Worm (Caenorhabditis elegans): ENCODE results near the gene clec-225.
"Not testable (repeated sequence)": the region's sequence is repeated elsewhere in the genome, so short reads cannot be mapped to it uniquely, and the experiment has no call there.

The clec-225 gene

DNA sequence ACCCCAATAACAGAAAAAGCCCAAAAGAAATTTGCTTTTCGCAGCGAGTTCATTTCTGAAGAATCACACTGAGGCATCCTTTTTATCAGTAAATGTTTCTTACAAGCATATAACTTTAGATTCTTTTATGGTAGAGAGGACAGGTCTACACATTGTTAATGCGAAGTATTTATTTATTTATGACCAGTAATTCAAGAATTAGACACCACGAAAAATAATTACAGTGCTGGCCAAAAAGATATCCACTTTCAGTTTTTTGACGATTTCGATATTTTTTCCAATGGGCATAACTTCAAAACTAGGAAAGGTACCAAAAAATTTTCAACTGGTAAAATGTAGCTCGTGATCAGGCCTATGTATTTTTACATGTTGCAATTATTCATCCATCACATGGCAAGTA, at the start of gene clec-225:
TSS of gene clec-225 (minus strand) at position 101 of the 400 bp plus-strand sequence.
- TF ChIP-seq nhr-77 (tag; optimal IDR thresholded peaks at IDR 0.05); aha-1 (tag); zag-1 (tag; optimal IDR thresholded peaks at IDR 0.05): not testable (repeated sequence)

DNA sequence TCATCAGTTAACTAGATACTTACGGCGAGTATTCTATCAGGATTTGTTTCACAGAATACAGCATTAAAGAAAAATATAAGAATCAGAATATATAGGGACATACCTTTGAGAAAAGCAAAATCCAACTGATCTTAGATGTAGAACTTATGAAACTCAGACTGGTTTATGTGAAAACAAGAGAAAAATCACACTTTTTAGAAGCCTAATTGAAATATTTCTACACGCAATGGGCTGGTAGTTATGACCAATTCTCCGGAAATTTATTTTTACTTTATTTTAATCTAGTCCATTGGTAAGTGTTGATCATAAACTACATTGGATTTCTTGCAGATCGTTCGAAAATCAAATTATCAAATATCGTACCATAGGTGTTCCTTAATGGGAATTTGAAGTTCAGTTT, 49.5 kb upstream of the clec-225 start, which contains the start of gene T09E8.4:
TSS of gene T09E8.4 (minus strand) at position 101 of the 400 bp plus-strand sequence.
- TF ChIP-seq lim-7 (GFP tag; IDR thresholded peaks at IDR 0.05): no peak
- TF ChIP-seq F44E2.7 (GFP tag; IDR thresholded peaks at IDR 0.05): no peak
- TF ChIP-seq ces-1 (GFP tag; optimal IDR thresholded peaks at IDR 0.05): no peak
- TF ChIP-seq mdl-1 (tag; optimal IDR thresholded peaks at IDR 0.05): no peak
- no peak for TF ChIP-seq ZK337.2 (GFP tag; IDR thresholded peaks at IDR 0.05)
- TF ChIP-seq R02D3.7 (tag; optimal IDR thresholded peaks at IDR 0.05): no peak
- TF ChIP-seq dmd-8 (GFP tag; IDR thresholded peaks at IDR 0.05): no peak
- TF ChIP-seq nhr-76 (tag; optimal IDR thresholded peaks at IDR 0.05): no peak
- TF ChIP-seq D1046.2 (GFP tag; IDR thresholded peaks at IDR 0.05): no peak
- no peak for TF ChIP-seq nhr-237 (tag; optimal IDR thresholded peaks at IDR 0.05)
- no peak for TF ChIP-seq lin-29 (GFP tag; IDR thresholded peaks at IDR 0.05)
- TF ChIP-seq F37D6.2 (tag; optimal IDR thresholded peaks at IDR 0.05): no peak
- TF ChIP-seq unc-130 (GFP tag; optimal IDR thresholded peaks at IDR 0.05): no peak
- TF ChIP-seq fos-1 (tag; optimal IDR thresholded peaks at IDR 0.05): no peak
- no peak for TF ChIP-seq ceh-32 (tag; optimal IDR thresholded peaks at IDR 0.05; ENCODE audit: poor library complexity)
- TF ChIP-seq sdz-12 (GFP tag; optimal IDR thresholded peaks at IDR 0.05): no peak
- no peak for TF ChIP-seq ztf-7 (tag; optimal IDR thresholded peaks at IDR 0.05)

DNA sequence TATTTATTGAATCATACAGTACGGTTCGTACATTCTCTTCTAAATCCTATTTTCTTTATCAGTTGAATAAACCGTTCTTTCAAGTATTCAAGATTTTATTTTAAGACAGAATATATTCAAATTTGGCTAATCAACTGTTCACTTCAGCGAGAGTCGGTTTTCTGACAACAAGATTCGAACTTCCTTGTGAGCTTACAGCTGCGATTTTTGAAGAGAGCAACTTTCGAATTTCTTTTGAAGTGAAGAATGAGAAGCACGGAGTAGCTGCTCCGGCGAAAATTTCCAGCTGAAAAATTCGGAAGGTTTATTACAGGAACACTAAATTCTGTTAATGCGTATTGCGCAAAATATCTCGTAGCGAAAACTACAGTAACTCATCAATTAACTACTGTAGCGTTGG, 46.8 kb upstream of the clec-225 start:
- TF ChIP-seq dmd-9 (GFP tag; IDR thresholded peaks at IDR 0.05): no peak
- TF ChIP-seq aha-1 (tag): peak; percentile 77

DNA sequence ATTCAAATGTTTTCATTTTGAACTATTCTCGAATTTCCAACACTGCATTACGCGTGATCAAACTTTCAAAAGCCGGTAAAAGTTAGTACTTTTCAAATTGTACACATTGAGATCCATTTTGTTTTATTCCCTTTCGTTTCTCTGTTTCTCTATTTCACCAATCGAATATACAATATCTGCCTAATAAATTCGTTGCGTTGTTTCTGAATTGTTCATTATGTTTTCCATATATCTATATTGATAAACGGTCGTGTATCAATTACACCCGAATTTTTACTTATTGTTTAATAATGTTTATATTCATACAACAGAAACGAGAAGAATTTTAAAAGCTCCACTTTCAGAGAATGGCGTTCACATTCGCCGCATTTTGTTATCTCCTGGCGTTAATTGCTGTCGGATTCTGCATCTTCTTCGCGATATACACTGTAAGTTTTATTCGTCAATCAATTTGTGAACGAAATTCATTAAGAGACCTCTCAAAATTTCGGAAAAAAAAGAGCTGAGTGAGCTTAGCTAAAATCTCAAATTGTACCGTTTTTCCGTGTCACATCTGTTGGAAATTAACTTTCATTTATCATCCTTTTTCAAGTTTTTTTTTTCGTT, 45.4 kb upstream of the clec-225 start, which contains the start of gene cni-1:
TSS of gene cni-1 (plus strand) at position 345 of the 606 bp plus-strand sequence.
- TF ChIP-seq spr-1 (tag; optimal IDR thresholded peaks at IDR 0.05) (no peak), unc-62 (GFP tag; optimal IDR thresholded peaks at IDR 0.05 in 1 of 2) (peak in 1 of 2 experiments; percentile 95), unc-62 (tag; optimal IDR thresholded peaks at IDR 0.05) (no peak), ama-1 (optimal IDR thresholded peaks at IDR 0.05) (peak; percentile 52)

DNA sequence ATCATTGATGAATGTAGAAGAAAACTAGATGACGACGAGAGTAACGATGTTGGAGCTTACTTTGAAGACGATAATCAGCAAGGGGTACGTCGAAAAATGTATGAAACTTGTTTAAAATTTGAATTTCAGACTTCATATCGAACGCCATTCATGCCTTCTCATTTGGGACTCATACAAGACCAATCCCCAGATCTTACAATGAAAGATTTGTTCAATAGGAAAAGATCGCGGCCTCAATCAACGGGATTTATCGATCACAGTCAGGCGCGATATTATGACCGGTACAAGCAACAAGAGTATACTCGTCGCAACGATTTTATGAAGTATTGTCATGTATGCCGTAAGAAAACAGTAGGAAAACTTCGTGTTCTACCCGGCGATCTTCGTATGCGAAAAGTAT, 42.1 kb upstream of the clec-225 start:
- TF ChIP-seq aha-1 (tag) (peak; percentile 17), attf-4 (tag; optimal IDR thresholded peaks at IDR 0.05) (no peak), unc-62 (GFP tag; optimal IDR thresholded peaks at IDR 0.05 in 1 of 2) (peak in 1 of 2 experiments; percentile 96), unc-62 (tag; optimal IDR thresholded peaks at IDR 0.05) (no peak)

DNA sequence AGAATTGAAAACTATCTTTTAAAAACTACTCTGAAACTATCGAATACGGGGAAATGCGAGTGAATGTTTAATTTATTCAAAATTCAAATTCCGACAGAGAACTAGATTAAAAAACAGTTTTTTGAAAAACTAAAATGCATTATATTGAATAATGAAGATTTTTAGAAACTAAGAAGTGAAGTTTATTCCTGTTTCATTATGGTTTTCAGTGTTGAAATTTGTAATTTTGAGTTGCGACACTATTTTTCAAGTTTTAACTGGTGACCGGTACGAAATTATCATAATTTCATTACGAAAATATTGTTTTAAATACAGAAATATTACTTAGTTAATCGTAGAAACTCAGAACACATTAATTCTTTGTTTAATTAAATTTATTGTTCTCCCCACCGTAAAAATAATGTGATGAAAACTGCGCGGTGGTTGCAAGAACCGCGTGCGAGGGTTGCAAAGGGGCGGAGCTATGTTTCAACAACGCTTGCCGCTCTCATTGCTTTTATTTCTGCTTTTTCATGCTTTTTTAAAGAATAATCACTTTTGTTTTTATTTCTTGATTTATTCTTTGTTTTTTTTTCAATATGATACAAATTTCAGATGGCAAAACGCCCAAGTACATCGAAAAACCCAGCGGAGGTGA, 41.5 kb upstream of the clec-225 start, which contains the start of gene him-17:
TSS of gene him-17 (plus strand) at position 595 of the 637 bp plus-strand sequence.
- TF ChIP-seq F37D6.2 (tag; optimal IDR thresholded peaks at IDR 0.05) (no peak), unc-130 (GFP tag; optimal IDR thresholded peaks at IDR 0.05) (no peak), unc-39 (tag; optimal IDR thresholded peaks at IDR 0.05) (no peak), daf-12 (tag; optimal IDR thresholded peaks at IDR 0.05) (no peak), mdl-1 (tag; optimal IDR thresholded peaks at IDR 0.05) (no peak), mes-2 (tag; optimal IDR thresholded peaks at IDR 0.05; ENCODE audit: poor library complexity, severe bottlenecking) (peak; percentile 88), lin-38 (GFP tag; IDR thresholded peaks at IDR 0.05) (peak; percentile 34), nhr-25 (tag; optimal IDR thresholded peaks at IDR 0.05; ENCODE audit: borderline replicate concordance, insufficient read depth) (no peak), nhr-28 (tag; optimal IDR thresholded peaks at IDR 0.05) (no peak), ceh-82 (tag; optimal IDR thresholded peaks at IDR 0.05) (no peak), lin-1 (GFP tag; IDR thresholded peaks at IDR 0.05) (no peak), gei-8 (GFP tag; optimal IDR thresholded peaks at IDR 0.05) (no peak), lim-7 (GFP tag; IDR thresholded peaks at IDR 0.05) (no peak), ZK337.2 (GFP tag; IDR thresholded peaks at IDR 0.05) (no peak), snpc-1.2 (GFP tag; IDR thresholded peaks at IDR 0.05) (no peak), hlh-11 (tag; optimal IDR thresholded peaks at IDR 0.05) (peak; percentile 32), nhr-42 (GFP tag; IDR thresholded peaks at IDR 0.05) (no peak), aha-1 (tag) (peak; percentile 30), vab-7 (GFP tag; IDR thresholded peaks at IDR 0.05) (no peak), fos-1 (tag; optimal IDR thresholded peaks at IDR 0.05) (no peak), D1046.2 (GFP tag; IDR thresholded peaks at IDR 0.05) (no peak), dmd-8 (GFP tag; IDR thresholded peaks at IDR 0.05) (no peak), dpl-1 (GFP tag; optimal IDR thresholded peaks at IDR 0.05) (peak; percentile 25), nhr-11 (tag; optimal IDR thresholded peaks at IDR 0.05) (no peak)
